Worm (Caenorhabditis elegans): Measurements from ENCODE around the gene acr-7.

acr-7 gene

ce11 chrII:7801899-7802298, 47.7 kb downstream of the acr-7 start:
- TF ChIP-seq C04F5.9 (tag; optimal IDR thresholded peaks at IDR 0.05) (no peak), grh-1 (GFP tag; IDR thresholded peaks at IDR 0.05) (no peak), fos-1 (tag; optimal IDR thresholded peaks at IDR 0.05) (no peak), isw-1 (GFP tag; IDR thresholded peaks at IDR 0.05) (no peak), lin-14 (GFP tag; optimal IDR thresholded peaks at IDR 0.05) (peak; percentile 56), egl-27 (tag; optimal IDR thresholded peaks at IDR 0.05) (no peak), mef-2 (tag; optimal IDR thresholded peaks at IDR 0.05) (no peak), zip-4 (GFP tag; optimal IDR thresholded peaks at IDR 0.05) (no peak), mab-9 (GFP tag; IDR thresholded peaks at IDR 0.05) (no peak), blmp-1 (tag; optimal IDR thresholded peaks at IDR 0.05) (peak; percentile 38), ceh-88 (GFP tag; IDR thresholded peaks at IDR 0.05) (no peak), Y116A8C.19 (tag; optimal IDR thresholded peaks at IDR 0.05; ENCODE audit: borderline replicate concordance) (no peak), efl-3 (GFP tag; optimal IDR thresholded peaks at IDR 0.05) (peak; percentile 6), irx-1 (tag; optimal IDR thresholded peaks at IDR 0.05) (no peak), C34B4.2 (tag; optimal IDR thresholded peaks at IDR 0.05) (no peak), nhr-237 (tag; optimal IDR thresholded peaks at IDR 0.05) (no peak), egl-13 (tag; optimal IDR thresholded peaks at IDR 0.05) (no peak), dpl-1 (GFP tag; optimal IDR thresholded peaks at IDR 0.05) (no peak), pqm-1 (tag; optimal IDR thresholded peaks at IDR 0.05) (no peak), elt-2 (tag; optimal IDR thresholded peaks at IDR 0.05) (no peak), fkh-4 (tag; optimal IDR thresholded peaks at IDR 0.05; ENCODE audit: borderline replicate concordance) (no peak), nhr-71 (tag; optimal IDR thresholded peaks at IDR 0.05) (no peak), mep-1 (tag; optimal IDR thresholded peaks at IDR 0.05) (no peak), elt-3 (tag; optimal IDR thresholded peaks at IDR 0.05) (no peak), aly-2 (tag; optimal IDR thresholded peaks at IDR 0.05) (no peak), dsc-1 (tag; optimal IDR thresholded peaks at IDR 0.05) (no peak), F16B12.6 (tag; optimal IDR thresholded peaks at IDR 0.05) (no peak), ama-1 (optimal IDR thresholded peaks at IDR 0.05) (no peak), fkh-8 (tag; optimal IDR thresholded peaks at IDR 0.05) (no peak), hpl-2 (GFP tag; optimal IDR thresholded peaks at IDR 0.05) (no peak), ztf-4 (tag; optimal IDR thresholded peaks at IDR 0.05) (no peak), skn-1 (tag; optimal IDR thresholded peaks at IDR 0.05) (no peak), aha-1 (tag; optimal IDR thresholded peaks at IDR 0.05) (no peak), snpc-4 (tag; optimal IDR thresholded peaks at IDR 0.05) (no peak), lsy-2 (tag; optimal IDR thresholded peaks at IDR 0.05) (no peak), lin-13 (GFP tag; optimal IDR thresholded peaks at IDR 0.05) (no peak), tlp-1 (tag; optimal IDR thresholded peaks at IDR 0.05) (peak; percentile 20), nhr-85 (tag) (peak; percentile 92), hlh-17 (GFP tag; optimal IDR thresholded peaks at IDR 0.05; ENCODE audit: borderline replicate concordance) (no peak), ztf-11 (tag; optimal IDR thresholded peaks at IDR 0.05) (no peak), nhr-12 (tag; optimal IDR thresholded peaks at IDR 0.05) (no peak), nhr-19 (GFP tag; conservative IDR thresholded peaks at IDR 0.05) (no peak), lin-15B (tag; optimal IDR thresholded peaks at IDR 0.05) (no peak), mdl-1 (tag; optimal IDR thresholded peaks at IDR 0.05) (no peak), swsn-7 (tag; optimal IDR thresholded peaks at IDR 0.05) (no peak), unc-130 (tag; optimal IDR thresholded peaks at IDR 0.05) (no peak), rnt-1 (tag; optimal IDR thresholded peaks at IDR 0.05) (peak; percentile 42), hlh-4 (tag; optimal IDR thresholded peaks at IDR 0.05) (no peak), vab-15 (tag; optimal IDR thresholded peaks at IDR 0.05) (no peak)

Data from whole organism, L1 larva.